Fruit fly (Drosophila melanogaster): Measurements from ENCODE around the gene CG3708.

Gene CG3708

DNA sequence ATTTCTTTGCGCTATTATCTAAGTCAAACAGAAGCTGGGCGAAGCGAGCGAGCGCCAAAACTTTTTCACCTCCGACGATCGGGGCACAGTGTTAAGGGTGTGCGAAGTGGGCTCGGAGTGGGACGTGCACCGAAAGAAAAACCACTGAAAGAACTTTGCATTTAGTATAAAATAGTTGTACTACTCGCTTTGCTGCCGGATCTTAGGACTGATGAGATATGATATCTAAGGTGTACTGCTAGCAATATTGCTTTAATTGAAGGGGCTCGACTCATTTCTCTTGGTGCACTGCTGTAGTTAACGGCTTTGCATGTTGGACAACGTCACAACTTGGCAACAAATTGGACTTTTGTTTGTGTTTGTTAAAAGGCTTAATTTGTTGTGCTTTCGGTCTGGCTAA, 23.9 kb upstream of the CG3708 start:
- TF ChIP-seq klu (GFP tag; IDR thresholded peaks at IDR 0.05) = no peak
- TF ChIP-seq seq (GFP tag; IDR thresholded peaks at IDR 0.05) = no peak
- no peak for TF ChIP-seq bigmax (GFP tag; optimal IDR thresholded peaks at IDR 0.05)
- no peak for TF ChIP-seq crol (GFP tag; IDR thresholded peaks at IDR 0.05)
- no peak for TF ChIP-seq Rx (GFP tag; IDR thresholded peaks at IDR 0.05)
- no peak for TF ChIP-seq mam (GFP tag; optimal IDR thresholded peaks at IDR 0.05)
- no peak for TF ChIP-seq Tbp (GFP tag; optimal IDR thresholded peaks at IDR 0.05)
- no peak for TF ChIP-seq CG1603 (tag; optimal IDR thresholded peaks at IDR 0.05)
- no peak for TF ChIP-seq Fer1 (GFP tag; optimal IDR thresholded peaks at IDR 0.05)
- no peak for TF ChIP-seq Fer3 (tag; optimal IDR thresholded peaks at IDR 0.05)
- no peak for TF ChIP-seq HLH4C (GFP tag; IDR thresholded peaks at IDR 0.05; ENCODE audit: partially characterized antibody)
- no peak for TF ChIP-seq gt (GFP tag; IDR thresholded peaks at IDR 0.05)
- peak; percentile 5 for TF ChIP-seq CG12769 (tag; optimal IDR thresholded peaks at IDR 0.05)
- peak; percentile 21 for TF ChIP-seq CG11504 (tag; optimal IDR thresholded peaks at IDR 0.05)
- TF ChIP-seq ttk (GFP tag; IDR thresholded peaks at IDR 0.05) = peak; percentile 20; the same call in 1 of the 2 replicates
- no peak for TF ChIP-seq CG16779 (GFP tag; IDR thresholded peaks at IDR 0.05)
- TF ChIP-seq grau (tag; optimal IDR thresholded peaks at IDR 0.05) = peak; percentile 4
- peak; percentile 18 for TF ChIP-seq CG15514 (GFP tag; optimal IDR thresholded peaks at IDR 0.05)
- TF ChIP-seq CG18476 (GFP tag; optimal IDR thresholded peaks at IDR 0.05) = no peak
- no peak for TF ChIP-seq CG11695 (GFP tag; IDR thresholded peaks at IDR 0.05)
- no peak for TF ChIP-seq bcd (GFP tag; optimal IDR thresholded peaks at IDR 0.05)
- TF ChIP-seq CG18599 (GFP tag; optimal IDR thresholded peaks at IDR 0.05) = peak; percentile 33
- TF ChIP-seq gsb-n (tag; optimal IDR thresholded peaks at IDR 0.05) = no peak
- peak; percentile 28; the same call in 1 of the 2 replicates for TF ChIP-seq Ptx1 (GFP tag; IDR thresholded peaks at IDR 0.05)
- TF ChIP-seq ato (GFP tag; IDR thresholded peaks at IDR 0.05; ENCODE audit: partially characterized antibody) = no peak
- TF ChIP-seq CG5953 (GFP tag; IDR thresholded peaks at IDR 0.05) = no peak
- no peak for TF ChIP-seq gem (tag; optimal IDR thresholded peaks at IDR 0.05)
- TF ChIP-seq CG8281 (tag; optimal IDR thresholded peaks at IDR 0.05) = no peak
- 0 out of 3 replicates have a peak, but pooled peaks have one; percentile 33 for TF ChIP-seq dysf (GFP tag; IDR thresholded peaks at IDR 0.05)
- TF ChIP-seq org-1 (GFP tag; optimal IDR thresholded peaks at IDR 0.05) = no peak
- TF ChIP-seq CG42726 (GFP tag; IDR thresholded peaks at IDR 0.05; ENCODE audit: partially characterized antibody) = no peak
- no peak for TF ChIP-seq en (GFP tag; optimal IDR thresholded peaks at IDR 0.05)
- TF ChIP-seq CG4282 (GFP tag; optimal IDR thresholded peaks at IDR 0.05) = no peak
- peak; percentile 44; the same call in 1 of the 2 replicates for TF ChIP-seq CG32532 (GFP tag; IDR thresholded peaks at IDR 0.05)
- 0 out of 2 replicates have a peak, but pooled peaks have one; percentile 23 for TF ChIP-seq Ada2b (GFP tag; IDR thresholded peaks at IDR 0.05)
- no peak for TF ChIP-seq unc-4 (GFP tag; IDR thresholded peaks at IDR 0.05; ENCODE audit: partially characterized antibody)
- TF ChIP-seq grn (GFP tag; optimal IDR thresholded peaks at IDR 0.05) = no peak
- no peak for TF ChIP-seq Oli (tag; optimal IDR thresholded peaks at IDR 0.05)
- no peak for TF ChIP-seq btn (GFP tag; optimal IDR thresholded peaks at IDR 0.05)
- TF ChIP-seq danr (GFP tag; IDR thresholded peaks at IDR 0.05) = no peak
- no peak for TF ChIP-seq slou (GFP tag; optimal IDR thresholded peaks at IDR 0.05)
- no peak for TF ChIP-seq D (optimal IDR thresholded peaks at IDR 0.05)
- no peak for TF ChIP-seq D (GFP tag; optimal IDR thresholded peaks at IDR 0.05)
- TF ChIP-seq eyg (GFP tag; optimal IDR thresholded peaks at IDR 0.05) = no peak
- peak; percentile 77 for TF ChIP-seq Med (GFP tag)
- TF ChIP-seq gce (GFP tag; IDR thresholded peaks at IDR 0.05) = no peak
- TF ChIP-seq ase (GFP tag; IDR thresholded peaks at IDR 0.05) = no peak
- TF ChIP-seq tin (GFP tag; optimal IDR thresholded peaks at IDR 0.05) = no peak
- TF ChIP-seq CG12071 (GFP tag; optimal IDR thresholded peaks at IDR 0.05) = no peak
- no peak for TF ChIP-seq shn (GFP tag; optimal IDR thresholded peaks at IDR 0.05)
- TF ChIP-seq Asciz (GFP tag; optimal IDR thresholded peaks at IDR 0.05) = no peak
- TF ChIP-seq CG11560 (tag; IDR thresholded peaks at IDR 0.05) = no peak
